Worm (Caenorhabditis elegans) whole organism, early embryonic: Measurements from ENCODE around the gene tpk-1.

Experiments
- aly-1 ChIP-seq: sonication (generic microtip); optimal IDR thresholded peaks from 2 replicates; lab custom pipeline; 2016; ENCODE audit warnings: missing genetic modification characterization, missing compliant biosample characterization
- ama-1 ChIP-seq: fragments of 150-350 bp; optimal IDR thresholded peaks from 2 replicates; lab custom pipeline; 2014
- flt-1 ChIP-seq: fragments of 200-800 bp; sonication (Bioruptor generic); IDR thresholded peaks from 2 replicates; pipeline ENCODE4 v1.3.6; 2022; ENCODE audit warnings: missing genetic modification characterization, missing compliant biosample characterization
- scrt-1 ChIP-seq: fragments of 200-800 bp; sonication (Bioruptor generic); IDR thresholded peaks from 2 replicates; pipeline ENCODE4 v1.3.6; 2022; ENCODE audit warnings: missing genetic modification characterization, missing compliant biosample characterization

- no peak for TF ChIP-seq ama-1 (lab: Kevin White, UChicago)
- no peak for TF ChIP-seq aly-1 (tag; lab: Kevin White, UChicago)
- TF ChIP-seq scrt-1 (GFP tag; lab: Robert Waterston, UW): no peak
- TF ChIP-seq flt-1: no peak
Measured at ce11 chrIII:8888956-8889355, 23.0 kb upstream of the tpk-1 start, which contains the start of gene ZK637.14.
